Worm (Caenorhabditis elegans) whole organism, young adult: ENCODE data around the gene prx-6.

ENCODE experiments used
- B0336.3 ChIP-seq: fragments of 200-800 bp; sonication (Bioruptor generic); IDR thresholded peaks from 2 replicates; pipeline ENCODE4 v1.3.6; 2022; ENCODE audit warnings: missing genetic modification characterization, missing compliant biosample characterization
- C06A6.2 ChIP-seq: fragments of 200-800 bp; sonication (Bioruptor generic); conservative IDR thresholded peaks from 2 replicates; pipeline ENCODE4 v1.3.6; 2022; ENCODE audit warnings: missing genetic modification characterization, missing compliant biosample characterization
- C17E4.6 ChIP-seq: fragments of 200-800 bp; sonication (Bioruptor generic); IDR thresholded peaks from 2 replicates; pipeline ENCODE4 v1.3.6; 2022; ENCODE audit warnings: missing genetic modification reagents, missing genetic modification characterization, missing compliant biosample characterization
- F22D6.2 ChIP-seq: sonication (generic microtip); optimal IDR thresholded peaks from 2 replicates; lab custom pipeline; 2016; ENCODE audit warnings: mild to moderate bottlenecking, missing genetic modification characterization, missing compliant biosample characterization
- F39B2.1 ChIP-seq: fragments of 200-800 bp; sonication (Bioruptor generic); IDR thresholded peaks from 2 replicates; pipeline ENCODE4 v1.3.6; 2022; ENCODE audit warnings: missing genetic modification reagents, missing genetic modification characterization, missing compliant biosample characterization
- F52B5.7 ChIP-seq: sonication (generic microtip); optimal IDR thresholded peaks from 2 replicates; lab custom pipeline; 2016; ENCODE audit warnings: mild to moderate bottlenecking, missing genetic modification characterization, missing compliant biosample characterization
- F57A8.1 ChIP-seq: fragments of 200-800 bp; sonication (Bioruptor generic); optimal IDR thresholded peaks from 2 replicates; lab custom pipeline; 2018; ENCODE audit warnings: mild to moderate bottlenecking, missing genetic modification characterization, moderate library complexity, missing compliant biosample characterization
- Y53G8AR.9 ChIP-seq: fragments of 200-800 bp; sonication (Bioruptor generic); conservative IDR thresholded peaks from 2 replicates; pipeline ENCODE4 v1.3.6; 2022; ENCODE audit warnings: missing genetic modification reagents, missing genetic modification characterization, missing compliant biosample characterization
- Y56A3A.18 ChIP-seq: fragments of 200-800 bp; sonication (Bioruptor generic); IDR thresholded peaks from 2 replicates; pipeline ENCODE4 v1.3.6; 2022; ENCODE audit warnings: missing genetic modification reagents, missing genetic modification characterization, missing compliant biosample characterization
- Y79H2A.3 ChIP-seq: fragments of 200-800 bp; sonication (Bioruptor generic); conservative IDR thresholded peaks from 2 replicates; pipeline ENCODE4 v1.3.6; 2022; ENCODE audit warnings: missing genetic modification reagents, missing genetic modification characterization, missing compliant biosample characterization
- athp-1 ChIP-seq: sonication (generic microtip); optimal IDR thresholded peaks from 2 replicates; lab custom pipeline; 2017; ENCODE audit warnings: mild to moderate bottlenecking, missing genetic modification characterization, missing compliant biosample characterization
- attf-6 ChIP-seq: fragments of 200-800 bp; sonication (Bioruptor generic); IDR thresholded peaks from 2 replicates; pipeline ENCODE4 v1.3.6; 2022; ENCODE audit warnings: missing genetic modification reagents, missing genetic modification characterization, missing compliant biosample characterization
- cebp-2 ChIP-seq: fragments of 200-800 bp; sonication (Bioruptor generic); IDR thresholded peaks from 2 replicates; pipeline ENCODE4 v1.3.6; 2022; ENCODE audit warnings: missing genetic modification characterization, missing compliant biosample characterization
- ceh-58 ChIP-seq: fragments of 200-800 bp; sonication (Bioruptor generic); IDR thresholded peaks from 2 replicates; pipeline ENCODE4 v1.3.6; 2022; ENCODE audit warnings: missing genetic modification characterization, missing compliant biosample characterization
- ceh-79 ChIP-seq: sonication (generic microtip); optimal IDR thresholded peaks from 2 replicates; lab custom pipeline; 2017; ENCODE audit warnings: mild to moderate bottlenecking, missing genetic modification characterization, missing compliant biosample characterization
- die-1 ChIP-seq: sonication (generic microtip); optimal IDR thresholded peaks from 2 replicates; lab custom pipeline; 2016; ENCODE audit warnings: missing genotype, mild to moderate bottlenecking, missing genetic modification characterization, missing compliant biosample characterization
- dox-1 ChIP-seq: fragments of 200-800 bp; sonication (Bioruptor generic); IDR thresholded peaks from 2 replicates; pipeline ENCODE4 v1.3.6; 2022; ENCODE audit warnings: missing genetic modification reagents, missing genetic modification characterization, missing compliant biosample characterization
- dpl-1 ChIP-seq: fragments of 150-350 bp; optimal IDR thresholded peaks from 2 replicates; lab custom pipeline; 2014; ENCODE audit warnings: missing biosample characterization, missing genetic modification reagents, missing genetic modification characterization
- egl-44 ChIP-seq: fragments of 200-800 bp; sonication (Bioruptor generic); IDR thresholded peaks from 2 replicates; pipeline ENCODE4 v1.3.6; 2022; ENCODE audit warnings: missing genetic modification reagents, missing genetic modification characterization, missing compliant biosample characterization
- egrh-3 ChIP-seq: fragments of 200-800 bp; sonication (Bioruptor generic); IDR thresholded peaks from 2 replicates; pipeline ENCODE4 v1.3.6; 2022; ENCODE audit warnings: missing genetic modification reagents, missing genetic modification characterization, missing compliant biosample characterization
- ekl-4 ChIP-seq: fragments of 200-800 bp; sonication (Bioruptor generic); IDR thresholded peaks from 2 replicates; pipeline ENCODE4 v1.3.6; 2022; ENCODE audit warnings: missing genetic modification reagents, missing genetic modification characterization, missing compliant biosample characterization
- hlh-26 ChIP-seq: fragments of 200-800 bp; sonication (Bioruptor generic); conservative IDR thresholded peaks from 2 replicates; pipeline ENCODE4 v1.3.6; 2022; ENCODE audit warnings: missing genetic modification reagents, missing genetic modification characterization, missing compliant biosample characterization
- hmg-1.2 ChIP-seq: fragments of 200-800 bp; sonication (Bioruptor generic); IDR thresholded peaks from 2 replicates; pipeline ENCODE4 v1.3.6; 2022; ENCODE audit warnings: missing genetic modification reagents, missing genetic modification characterization, missing compliant biosample characterization
- hrde-1 ChIP-seq: sonication (generic microtip); optimal IDR thresholded peaks from 2 replicates; lab custom pipeline; 2016; ENCODE audit warnings: missing genetic modification characterization, mild to moderate bottlenecking, missing compliant biosample characterization, moderate library complexity, missing genotype, missing genetic modification reagents, borderline replicate concordance
- lin-35 ChIP-seq, 3 experiments: fragments of 150-350 bp in 2 of 3; sonication (generic microtip) in 1 of 3; optimal IDR thresholded peaks; 2 replicates each; lab custom pipeline; 2014 to 2018; ENCODE audit warnings: missing biosample characterization in 3 of 3, missing genetic modification characterization in 3 of 3, missing genetic modification reagents in 3 of 3
- lsl-1 ChIP-seq: fragments of 200-800 bp; sonication (Bioruptor generic); optimal IDR thresholded peaks from 2 replicates; lab custom pipeline; 2018; ENCODE audit warnings: mild to moderate bottlenecking, missing genetic modification characterization, moderate library complexity, missing compliant biosample characterization
- madf-6 ChIP-seq: fragments of 200-800 bp; sonication (Bioruptor generic); IDR thresholded peaks from 2 replicates; pipeline ENCODE4 v1.3.6; 2022; ENCODE audit warnings: missing genetic modification reagents, missing genetic modification characterization, missing compliant biosample characterization
- madf-8 ChIP-seq: fragments of 200-800 bp; sonication (Bioruptor generic); conservative IDR thresholded peaks from 2 replicates; pipeline ENCODE4 v1.3.6; 2022; ENCODE audit warnings: missing genetic modification reagents, missing genetic modification characterization, missing compliant biosample characterization
- mcd-1 ChIP-seq: fragments of 200-800 bp; sonication (Bioruptor generic); IDR thresholded peaks from 2 replicates; pipeline ENCODE4 v1.3.6; 2022; ENCODE audit warnings: missing genetic modification reagents, missing genetic modification characterization, missing compliant biosample characterization
- mel-28 ChIP-seq: sonication (generic microtip); optimal IDR thresholded peaks from 2 replicates; lab custom pipeline; 2016; ENCODE audit warnings: borderline replicate concordance, mild to moderate bottlenecking, missing genetic modification characterization, missing compliant biosample characterization
- mxl-1 ChIP-seq: sonication (generic microtip); optimal IDR thresholded peaks from 2 replicates; lab custom pipeline; 2016; ENCODE audit warnings: missing genetic modification characterization, missing compliant biosample characterization
- nfya-1 ChIP-seq: sonication (generic microtip); optimal IDR thresholded peaks from 2 replicates; lab custom pipeline; 2017; ENCODE audit warnings: antibody characterized with exemption, missing compliant biosample characterization, missing genetic modification characterization, borderline replicate concordance; ENCODE audit not compliant: insufficient read depth
- nfyb-1 ChIP-seq: fragments of 200-800 bp; sonication (Bioruptor generic); IDR thresholded peaks from 2 replicates; pipeline ENCODE4 v1.3.6; 2022; ENCODE audit warnings: missing genetic modification reagents, missing genetic modification characterization, missing compliant biosample characterization
- pbrm-1 ChIP-seq: fragments of 200-800 bp; sonication (Bioruptor generic); IDR thresholded peaks from 2 replicates; pipeline ENCODE4 v1.3.6; 2022; ENCODE audit warnings: missing genetic modification reagents, missing genetic modification characterization, missing compliant biosample characterization
- pha-4 ChIP-seq: fragments of 150-350 bp; sonication (generic microtip); optimal IDR thresholded peaks from 2 replicates; lab custom pipeline; 2014; ENCODE audit warnings: missing biosample characterization, missing genetic modification reagents, missing genetic modification characterization
- repo-1 ChIP-seq: sonication (generic microtip); optimal IDR thresholded peaks from 2 replicates; lab custom pipeline; 2017; ENCODE audit warnings: mild to moderate bottlenecking, missing genetic modification characterization, missing compliant biosample characterization
- rpc-1 ChIP-seq, 2 experiments: fragments of 150-350 bp in 1 of 2; sonication (generic microtip) in 1 of 2; optimal IDR thresholded peaks; 2 replicates each; lab custom pipeline; 2014 to 2018; ENCODE audit warnings: missing biosample characterization in 1 of 2, missing genetic modification characterization in 1 of 2, missing genetic modification reagents in 1 of 2, missing genotype in 1 of 2
- snpc-4 ChIP-seq, 5 experiments: fragments of 150-350 bp in 1 of 5; sonication (generic microtip) in 4 of 5; optimal IDR thresholded peaks; 2 replicates each; lab custom pipeline; 2014 to 2018; ENCODE audit warnings: missing genetic modification characterization in 5 of 5, missing biosample characterization in 3 of 5, antibody characterized with exemption in 2 of 5, mild to moderate bottlenecking in 2 of 5, missing compliant biosample characterization in 2 of 5, missing genotype in 2 of 5, moderate library complexity in 2 of 5, missing genetic modification reagents in 1 of 5
- xnd-1 ChIP-seq: sonication (generic microtip); optimal IDR thresholded peaks from 2 replicates; lab custom pipeline; 2016; ENCODE audit warnings: missing genotype, missing genetic modification reagents, missing genetic modification characterization, missing compliant biosample characterization
- zfh-2 ChIP-seq: fragments of 200-800 bp; sonication (Bioruptor generic); conservative IDR thresholded peaks from 2 replicates; pipeline ENCODE4 v1.3.6; 2022; ENCODE audit warnings: missing genetic modification reagents, missing genetic modification characterization, missing compliant biosample characterization
- zim-3 ChIP-seq: sonication (generic microtip); optimal IDR thresholded peaks from 2 replicates; lab custom pipeline; 2017; ENCODE audit warnings: mild to moderate bottlenecking, missing genetic modification characterization, moderate library complexity, missing compliant biosample characterization
- ztf-25 ChIP-seq: fragments of 200-800 bp; sonication (Bioruptor generic); IDR thresholded peaks from 2 replicates; pipeline ENCODE4 v1.3.6; 2022; ENCODE audit warnings: missing genetic modification reagents, missing genetic modification characterization, missing compliant biosample characterization
- ztf-26 ChIP-seq: sonication (generic microtip); optimal IDR thresholded peaks from 2 replicates; lab custom pipeline; 2017; ENCODE audit warnings: missing genetic modification characterization, missing compliant biosample characterization
- ztf-6 ChIP-seq: fragments of 200-800 bp; sonication (Bioruptor generic); IDR thresholded peaks from 2 replicates; pipeline ENCODE4 v1.3.6; 2022; ENCODE audit warnings: missing genetic modification reagents, missing genetic modification characterization, missing compliant biosample characterization

The prx-6 gene

ce11 chrV:4689234-4689633, 30.7 kb downstream of the prx-6 start, which contains the start of gene K03B4.1:
TSS of gene K03B4.1 (plus strand) at chrV:4689330.
- TF ChIP-seq snpc-4 (GFP tag; optimal IDR thresholded peaks at IDR 0.05; lab: Kevin White, UChicago) (no peak), snpc-4 (tag; optimal IDR thresholded peaks at IDR 0.05; lab: Kevin White, UChicago) (peak in 1 of 4 experiments; percentile 1), lin-35 (GFP tag; optimal IDR thresholded peaks at IDR 0.05; lab: Kevin White, UChicago) (no peak), athp-1 (tag; lab: Kevin White, UChicago) (peak; percentile 49), ceh-79 (tag; lab: Kevin White, UChicago) (peak; percentile 46), B0336.3 (GFP tag; lab: Robert Waterston, UW) (0 out of 2 replicates have a peak, but pooled peaks have one; percentile 24), F39B2.1 (no peak), dox-1 (GFP tag; lab: Robert Waterston, UW) (0 out of 2 replicates have a peak, but pooled peaks have one; percentile 25), madf-6 (GFP tag; lab: Robert Waterston, UW) (peak; percentile 40), mel-28 (no peak), ztf-26 (tag; lab: Kevin White, UChicago) (no peak), hrde-1 (tag; lab: Kevin White, UChicago) (peak; percentile 32), zim-3 (tag; lab: Kevin White, UChicago) (peak; percentile 56), Y53G8AR.9 (GFP tag; lab: Robert Waterston, UW) (peak; percentile 37; the same call in 1 of the 2 replicates), F52B5.7 (tag; lab: Kevin White, UChicago) (peak; percentile 29), die-1 (tag; lab: Kevin White, UChicago) (peak; percentile 14), cebp-2 (GFP tag; lab: Robert Waterston, UW) (0 out of 2 replicates have a peak, but pooled peaks have one; percentile 9), ceh-58 (GFP tag; lab: Robert Waterston, UW) (peak; percentile 50; the same call in 1 of the 2 replicates), mcd-1 (GFP tag; lab: Robert Waterston, UW) (no peak), ztf-6 (GFP tag; lab: Robert Waterston, UW) (no peak), nfyb-1 (GFP tag; lab: Robert Waterston, UW) (peak; percentile 56; the same call in 1 of the 2 replicates)

- TF ChIP-seq ztf-25 (no peak), madf-8 (GFP tag; lab: Robert Waterston, UW) (0 out of 2 replicates have a peak, but pooled peaks have one; percentile 12), nfyb-1 (GFP tag; lab: Robert Waterston, UW) (0 out of 2 replicates have a peak, but pooled peaks have one; percentile 32), Y53G8AR.9 (GFP tag; lab: Robert Waterston, UW) (peak; percentile 69; the same call in 1 of the 2 replicates), F22D6.2 (tag; lab: Kevin White, UChicago) (no peak), lsl-1 (GFP tag; lab: Kevin White, UChicago) (no peak), nfya-1 (no peak), zfh-2 (peak; percentile 64), hlh-26 (GFP tag; lab: Robert Waterston, UW) (no peak), attf-6 (no peak), dox-1 (GFP tag; lab: Robert Waterston, UW) (no peak), xnd-1 (tag; lab: Kevin White, UChicago) (no peak), egrh-3 (0 out of 2 replicates have a peak, but pooled peaks have one; percentile 26), rpc-1 (optimal IDR thresholded peaks at IDR 0.05; lab: Kevin White, UChicago) (no peak), rpc-1 (tag; optimal IDR thresholded peaks at IDR 0.05; lab: Kevin White, UChicago) (no peak), ekl-4 (GFP tag; lab: Robert Waterston, UW) (no peak), C06A6.2 (no peak), F57A8.1 (no peak), hmg-1.2 (GFP tag; lab: Robert Waterston, UW) (no peak), C17E4.6 (GFP tag; lab: Robert Waterston, UW) (no peak), zim-3 (tag; lab: Kevin White, UChicago) (peak; percentile 11), mxl-1 (tag; lab: Kevin White, UChicago) (no peak), pbrm-1 (GFP tag; lab: Robert Waterston, UW) (0 out of 2 replicates have a peak, but pooled peaks have one; percentile 14), pha-4 (tag; lab: Kevin White, UChicago) (no peak), repo-1 (no peak), dpl-1 (GFP tag; lab: Kevin White, UChicago) (no peak), egl-44 (no peak), ceh-79 (tag; lab: Kevin White, UChicago) (no peak), Y79H2A.3 (GFP tag; lab: Robert Waterston, UW) (peak; percentile 67; the same call in 1 of the 2 replicates), Y56A3A.18 (GFP tag; lab: Robert Waterston, UW) (0 out of 2 replicates have a peak, but pooled peaks have one; percentile 7)
Measured at ce11 chrV:4687944-4688505, 31.9 kb downstream of the prx-6 start, which contains the start of gene K03B4.2. TSS of gene K03B4.2 (plus strand) at chrV:4687994.
